Fruit fly (Drosophila melanogaster) whole organism, embryonic: ENCODE data around the gene Best3.

Experiments used
- CG16815 ChIP-seq: fragments of 200-800 bp; sonication (Bioruptor generic); optimal IDR thresholded peaks from 3 replicates; lab custom pipeline; 2017; ENCODE audit warnings: missing biosample characterization, mild to moderate bottlenecking, missing genetic modification characterization
- CG17912 ChIP-seq: fragments of 200-800 bp; sonication (Bioruptor generic); optimal IDR thresholded peaks from 2 replicates; lab custom pipeline; 2018; ENCODE audit warnings: missing biosample characterization, mild to moderate bottlenecking, missing genetic modification characterization
- CG8290 ChIP-seq, 3 experiments: fragments of 200-800 bp; sonication (Bioruptor generic); optimal IDR thresholded peaks; 2 replicates each; lab custom pipeline; 2016 to 2019; ENCODE audit warnings: missing biosample characterization in 3 of 3, missing genetic modification characterization in 3 of 3, mild to moderate bottlenecking in 2 of 3, moderate library complexity in 1 of 3
- bab2 ChIP-seq: fragments of 200-800 bp; sonication (Bioruptor generic); optimal IDR thresholded peaks from 2 replicates; lab custom pipeline; 2016; ENCODE audit warnings: missing biosample characterization, missing genetic modification characterization
- ttk ChIP-seq: fragments of 200-800 bp; sonication (Bioruptor generic); IDR thresholded peaks from 2 replicates; pipeline ENCODE4 v2.1.2; 2022; ENCODE audit warnings: missing biosample characterization, missing genetic modification characterization

dm6 chr3L:15322173-15322572 is 19.6 kb upstream of the Best3 start:
- TF ChIP-seq CG16815: no peak
- no peak for TF ChIP-seq ttk
- TF ChIP-seq bab2: no peak
- TF ChIP-seq CG8290 (GFP tag; optimal IDR thresholded peaks at IDR 0.05; lab: Kevin White, UChicago): no peak
- TF ChIP-seq CG8290 (tag; optimal IDR thresholded peaks at IDR 0.05; lab: Kevin White, UChicago): no peak
- TF ChIP-seq CG17912 (GFP tag; lab: Kevin White, UChicago): no peak
